Worm (Caenorhabditis elegans) whole organism, midembryonic: ENCODE results near the gene cnc-6.

Source experiments
- T22C8.4 ChIP-seq: fragments of 200-800 bp; sonication (Bioruptor generic); IDR thresholded peaks from 2 replicates; pipeline ENCODE4 v1.3.6; 2022; ENCODE audit warnings: missing genetic modification characterization, missing compliant biosample characterization
- cog-1 ChIP-seq: sonication (generic microtip); optimal IDR thresholded peaks from 2 replicates; lab custom pipeline; 2016; ENCODE audit warnings: missing genetic modification characterization, missing compliant biosample characterization
- flt-1 ChIP-seq: fragments of 200-800 bp; sonication (Bioruptor generic); IDR thresholded peaks from 2 replicates; pipeline ENCODE4 v1.3.6; 2022; ENCODE audit warnings: missing genetic modification characterization, missing compliant biosample characterization
- klf-2 ChIP-seq: fragments of 200-800 bp; sonication (Bioruptor generic); conservative IDR thresholded peaks from 2 replicates; pipeline ENCODE4 v1.3.6; 2022; ENCODE audit warnings: missing genetic modification reagents, missing genetic modification characterization, missing compliant biosample characterization
- med-1 ChIP-seq: sonication (generic microtip); optimal IDR thresholded peaks from 2 replicates; lab custom pipeline; 2017; ENCODE audit warnings: missing genetic modification characterization, mild to moderate bottlenecking, missing compliant biosample characterization, antibody characterized with exemption, missing genetic modification reagents; ENCODE audit not compliant: insufficient read depth
- ref-1 ChIP-seq: fragments of 200-800 bp; sonication (Bioruptor generic); conservative IDR thresholded peaks from 2 replicates; pipeline ENCODE4 v1.3.6; 2022; ENCODE audit warnings: missing genetic modification reagents, missing genetic modification characterization, missing compliant biosample characterization
- tab-1 ChIP-seq: fragments of 200-800 bp; sonication (Bioruptor generic); IDR thresholded peaks from 2 replicates; pipeline ENCODE4 v1.3.6; 2022; ENCODE audit warnings: missing genetic modification characterization, missing compliant biosample characterization
- ztf-23 ChIP-seq: fragments of 200-800 bp; sonication (Bioruptor generic); IDR thresholded peaks from 2 replicates; pipeline ENCODE4 v1.3.6; 2022; ENCODE audit warnings: missing genetic modification reagents, missing genetic modification characterization, missing compliant biosample characterization
- ztf-29 ChIP-seq: fragments of 200-800 bp; sonication (Bioruptor generic); IDR thresholded peaks from 2 replicates; pipeline ENCODE4 v1.3.6; 2022; ENCODE audit warnings: missing genetic modification reagents, missing genetic modification characterization, missing compliant biosample characterization

The cnc-6 gene

DNA sequence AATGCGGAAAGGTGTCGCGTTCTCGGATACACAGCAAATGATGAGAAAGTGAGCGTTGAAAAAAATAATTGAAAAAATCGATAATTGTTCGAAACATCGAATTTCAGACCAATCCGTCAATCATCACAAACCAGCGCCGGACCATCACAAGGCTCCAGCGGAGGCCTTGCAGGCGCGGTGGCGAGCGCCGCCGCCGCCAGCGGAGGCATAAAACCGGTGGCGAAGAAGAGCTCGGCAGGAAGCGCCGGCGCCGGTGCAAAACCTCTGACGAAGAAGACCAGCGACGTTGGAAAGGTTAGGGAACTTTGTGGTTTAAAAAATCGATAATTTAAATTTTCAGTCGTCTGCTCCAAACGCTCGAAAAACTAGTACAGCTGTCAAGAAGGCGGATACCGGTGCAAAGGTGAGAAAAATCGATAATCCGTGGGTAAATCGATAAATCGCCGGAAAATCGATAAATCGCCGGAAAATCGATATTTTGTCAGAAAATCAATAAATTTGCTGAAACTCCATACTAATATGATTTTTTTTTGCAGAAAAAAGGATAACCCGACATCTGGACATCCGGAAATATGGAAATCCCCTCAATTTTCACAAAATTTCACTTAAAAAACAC is 43.0 kb downstream of the cnc-6 start:
- no peak for TF ChIP-seq tab-1 (GFP tag; lab: Robert Waterston, UW)
- TF ChIP-seq T22C8.4 (GFP tag; lab: Robert Waterston, UW) = peak; percentile 84

DNA sequence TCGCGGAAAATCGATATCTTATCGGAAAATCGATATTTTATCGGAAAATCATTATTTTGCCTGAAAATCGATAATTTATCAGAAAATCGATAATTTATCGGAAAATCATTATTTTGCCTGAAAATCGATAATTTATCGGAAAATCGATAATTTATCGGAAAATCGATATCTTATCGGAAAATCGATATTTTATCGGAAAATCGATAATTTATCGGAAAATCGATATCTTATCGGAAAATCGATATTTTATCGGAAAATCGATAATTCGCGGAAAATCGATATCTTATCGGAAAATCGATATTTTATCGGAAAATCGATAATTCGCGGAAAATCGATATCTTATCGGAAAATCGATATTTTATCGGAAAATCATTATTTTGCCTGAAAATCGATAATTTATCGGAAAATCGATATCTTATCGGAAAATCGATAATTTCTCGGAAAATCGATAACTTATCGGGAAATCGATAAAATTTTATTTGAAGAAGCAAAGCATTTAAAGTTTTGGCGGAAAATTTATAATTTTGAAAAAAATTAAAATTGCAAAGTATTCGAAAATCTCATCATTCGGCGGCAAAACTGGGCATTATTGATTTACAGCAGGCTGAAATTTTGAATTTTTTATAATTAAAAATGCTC is 44.1 kb downstream of the cnc-6 start:
- peak; percentile 98 for TF ChIP-seq T22C8.4 (GFP tag; lab: Robert Waterston, UW)

DNA sequence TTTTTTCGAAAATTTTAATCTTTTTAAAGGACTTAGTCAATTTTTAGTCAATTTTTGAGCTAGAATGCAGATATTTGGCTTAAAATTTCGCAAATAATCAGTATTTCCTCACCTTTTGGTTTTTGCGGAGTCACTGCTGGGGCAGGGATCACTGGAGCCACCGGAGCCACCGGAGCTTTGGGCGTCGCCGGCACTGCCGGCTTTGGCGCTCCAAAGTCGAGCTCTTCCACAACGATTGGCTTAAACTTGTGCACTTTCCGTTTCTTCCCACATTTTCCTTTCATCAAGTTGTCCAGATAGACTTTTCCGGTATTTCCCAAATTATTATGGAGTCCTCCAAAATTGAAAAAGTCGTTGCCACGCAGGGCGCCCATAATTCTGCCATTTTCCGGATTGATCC is 51.0 kb downstream of the cnc-6 start:
- TF ChIP-seq ztf-29 (GFP tag; lab: Robert Waterston, UW) (no peak), klf-2 (GFP tag; lab: Robert Waterston, UW) (no peak), med-1 (GFP tag; lab: Kevin White, UChicago) (no peak), ref-1 (GFP tag; lab: Robert Waterston, UW) (no peak), cog-1 (tag; lab: Kevin White, UChicago) (no peak), ztf-23 (GFP tag; lab: Robert Waterston, UW) (no peak), tab-1 (GFP tag; lab: Robert Waterston, UW) (no peak), flt-1 (no peak), T22C8.4 (GFP tag; lab: Robert Waterston, UW) (no peak)
